Fruit fly (Drosophila melanogaster) whole organism, embryonic: Measurements from ENCODE around the gene CG8312.

Experiments
- Adf1 ChIP-seq: fragments of 200-800 bp; sonication (Bioruptor generic); IDR thresholded peaks from 2 replicates; pipeline ENCODE4 v1.3.6; 2022; ENCODE audit warnings: missing biosample characterization, missing genetic modification characterization
- Atf3 ChIP-seq: fragments of 200-800 bp; sonication (Bioruptor generic); optimal IDR thresholded peaks from 3 replicates; lab custom pipeline; 2016; ENCODE audit warnings: missing biosample characterization, missing genetic modification characterization
- Bgb ChIP-seq: fragments of 200-800 bp; sonication (Bioruptor generic); IDR thresholded peaks from 2 replicates; pipeline ENCODE4 v1.3.6; 2022; ENCODE audit warnings: missing biosample characterization, missing genetic modification characterization; ENCODE audit not compliant: partially characterized antibody
- CG10543 ChIP-seq: fragments of 200-800 bp; sonication (Bioruptor generic); optimal IDR thresholded peaks from 3 replicates; lab custom pipeline; 2017; ENCODE audit warnings: missing biosample characterization, mild to moderate bottlenecking, missing genetic modification characterization, moderate library complexity
- CG1603 ChIP-seq: fragments of 200-800 bp; sonication (Bioruptor generic); optimal IDR thresholded peaks from 2 replicates; lab custom pipeline; 2019; ENCODE audit warnings: missing biosample characterization, mild to moderate bottlenecking, missing genetic modification characterization, moderate library complexity
- CG16863 ChIP-seq: fragments of 200-800 bp; sonication (Bioruptor generic); optimal IDR thresholded peaks from 3 replicates; lab custom pipeline; 2016; ENCODE audit warnings: missing biosample characterization, missing genetic modification characterization
- CG17912 ChIP-seq: fragments of 200-800 bp; sonication (Bioruptor generic); optimal IDR thresholded peaks from 2 replicates; lab custom pipeline; 2018; ENCODE audit warnings: missing biosample characterization, mild to moderate bottlenecking, missing genetic modification characterization
- CG2712 ChIP-seq: fragments of 200-800 bp; optimal IDR thresholded peaks from 3 replicates; lab custom pipeline; 2019; ENCODE audit warnings: missing biosample characterization, mild to moderate bottlenecking, missing genetic modification characterization, moderate library complexity
- CG31365 ChIP-seq: fragments of 200-800 bp; sonication (Bioruptor generic); optimal IDR thresholded peaks from 2 replicates; lab custom pipeline; 2018; ENCODE audit warnings: missing biosample characterization, mild to moderate bottlenecking, missing genetic modification characterization
- CG34376 ChIP-seq: fragments of 200-800 bp; sonication (Bioruptor generic); optimal IDR thresholded peaks from 2 replicates; lab custom pipeline; 2018; ENCODE audit warnings: missing biosample characterization, mild to moderate bottlenecking, missing genetic modification characterization
- CG5953 ChIP-seq: fragments of 200-800 bp; sonication (Bioruptor generic); IDR thresholded peaks from 2 replicates; pipeline ENCODE4 v1.3.6; 2022; ENCODE audit warnings: missing biosample characterization, missing genetic modification characterization
- CG6765 ChIP-seq: fragments of 200-800 bp; sonication (Bioruptor generic); optimal IDR thresholded peaks from 3 replicates; lab custom pipeline; 2017; ENCODE audit warnings: missing biosample characterization, mild to moderate bottlenecking, missing genetic modification characterization
- CG7556 ChIP-seq: fragments of 200-800 bp; sonication (Bioruptor generic); optimal IDR thresholded peaks from 2 replicates; lab custom pipeline; 2017; ENCODE audit warnings: missing biosample characterization, mild to moderate bottlenecking, missing genetic modification characterization
- CG8290 ChIP-seq, 3 experiments: fragments of 200-800 bp; sonication (Bioruptor generic); optimal IDR thresholded peaks; 2 replicates each; lab custom pipeline; 2016 to 2019; ENCODE audit warnings: missing biosample characterization in 3 of 3, missing genetic modification characterization in 3 of 3, mild to moderate bottlenecking in 2 of 3, moderate library complexity in 1 of 3
- CG8924 ChIP-seq: fragments of 200-800 bp; optimal IDR thresholded peaks from 3 replicates; lab custom pipeline; 2019; ENCODE audit warnings: missing biosample characterization, mild to moderate bottlenecking, missing genetic modification characterization, moderate library complexity
- CG9932 ChIP-seq: fragments of 200-800 bp; sonication (Bioruptor generic); IDR thresholded peaks from 2 replicates; pipeline ENCODE4 v1.3.6; 2022; ENCODE audit warnings: missing biosample characterization, missing genetic modification characterization
- Fer2 ChIP-seq: fragments of 200-800 bp; sonication (Bioruptor generic); optimal IDR thresholded peaks from 2 replicates; lab custom pipeline; 2018; ENCODE audit warnings: missing biosample characterization, mild to moderate bottlenecking, missing genetic modification characterization, moderate library complexity
- HLH54F ChIP-seq: fragments of 200-800 bp; sonication (Bioruptor generic); optimal IDR thresholded peaks from 3 replicates; lab custom pipeline; 2016; ENCODE audit warnings: missing biosample characterization, missing genetic modification characterization
- Hmr ChIP-seq: fragments of 200-800 bp; sonication (Bioruptor generic); optimal IDR thresholded peaks from 3 replicates; lab custom pipeline; 2017; ENCODE audit warnings: mild to moderate bottlenecking, missing biosample characterization, missing genetic modification reagents, missing genetic modification characterization
- Hr3 ChIP-seq: fragments of 200-800 bp; sonication (Bioruptor generic); optimal IDR thresholded peaks from 3 replicates; lab custom pipeline; 2016; ENCODE audit warnings: missing biosample characterization, missing genetic modification characterization
- Hr51 ChIP-seq, 2 experiments: fragments of 200-800 bp; sonication (Bioruptor generic); optimal IDR thresholded peaks; 2 replicates in 1 of 2; 3 replicates in 1 of 2; lab custom pipeline; 2016 to 2018; ENCODE audit warnings: missing biosample characterization in 2 of 2, missing genetic modification characterization in 2 of 2, mild to moderate bottlenecking in 1 of 2, moderate library complexity in 1 of 2
- Kr ChIP-seq: fragments of 200-800 bp; sonication (Bioruptor generic); optimal IDR thresholded peaks from 2 replicates; lab custom pipeline; 2017; ENCODE audit warnings: missing biosample characterization, mild to moderate bottlenecking, missing genetic modification characterization
- MTF-1 ChIP-seq: fragments of 200-800 bp; sonication (Bioruptor generic); optimal IDR thresholded peaks from 2 replicates; lab custom pipeline; 2018; ENCODE audit warnings: missing biosample characterization, mild to moderate bottlenecking, missing genetic modification characterization, borderline replicate concordance
- Nf-YB ChIP-seq: fragments of 200-800 bp; sonication (Bioruptor generic); optimal IDR thresholded peaks from 3 replicates; lab custom pipeline; 2019; ENCODE audit warnings: missing biosample characterization, mild to moderate bottlenecking, missing genetic modification characterization, moderate library complexity
- Opbp ChIP-seq: fragments of 200-800 bp; sonication (Bioruptor generic); IDR thresholded peaks from 3 replicates; pipeline ENCODE4 v1.3.6; 2022; ENCODE audit warnings: missing biosample characterization, missing genetic modification characterization; ENCODE audit not compliant: partially characterized antibody
- Optix ChIP-seq: fragments of 200-800 bp; sonication (Bioruptor generic); IDR thresholded peaks from 3 replicates; pipeline ENCODE4 v1.3.6; 2022; ENCODE audit warnings: missing biosample characterization, missing genetic modification characterization
- Taf1 ChIP-seq: fragments of 200-800 bp; sonication (Bioruptor generic); IDR thresholded peaks from 2 replicates; pipeline ENCODE4 v1.3.6; 2022; ENCODE audit warnings: missing biosample characterization, missing genetic modification characterization
- ara ChIP-seq: fragments of 200-800 bp; sonication (Bioruptor generic); IDR thresholded peaks from 2 replicates; pipeline ENCODE4 v1.3.6; 2022; ENCODE audit warnings: missing biosample characterization, missing genetic modification characterization
- bbx ChIP-seq: fragments of 200-800 bp; sonication (Bioruptor generic); IDR thresholded peaks from 2 replicates; pipeline ENCODE4 v1.3.6; 2022; ENCODE audit warnings: missing biosample characterization, missing genetic modification characterization; ENCODE audit not compliant: partially characterized antibody
- bcd ChIP-seq: fragments of 200-800 bp; sonication (Bioruptor generic); optimal IDR thresholded peaks from 2 replicates; lab custom pipeline; 2017; ENCODE audit warnings: missing biosample characterization, mild to moderate bottlenecking, missing genetic modification characterization
- btn ChIP-seq: fragments of 200-800 bp; sonication (Bioruptor generic); optimal IDR thresholded peaks from 2 replicates; lab custom pipeline; 2016; ENCODE audit warnings: missing biosample characterization, missing genetic modification characterization
- cato ChIP-seq: fragments of 200-800 bp; sonication (Bioruptor generic); optimal IDR thresholded peaks from 2 replicates; lab custom pipeline; 2016; ENCODE audit warnings: missing biosample characterization, missing genetic modification characterization, borderline replicate concordance
- chm ChIP-seq: fragments of 200-800 bp; sonication (Bioruptor generic); IDR thresholded peaks from 2 replicates; pipeline ENCODE4 v1.3.6; 2022; ENCODE audit warnings: missing biosample characterization, missing genetic modification characterization
- emc ChIP-seq: fragments of 200-800 bp; sonication (Bioruptor generic); optimal IDR thresholded peaks from 2 replicates; lab custom pipeline; 2016; ENCODE audit warnings: missing biosample characterization, missing genetic modification characterization
- en ChIP-seq: fragments of 200-800 bp; sonication (Bioruptor generic); optimal IDR thresholded peaks from 2 replicates; lab custom pipeline; 2016; ENCODE audit warnings: missing biosample characterization, missing genetic modification characterization
- esg ChIP-seq: fragments of 200-800 bp; sonication (Bioruptor generic); conservative IDR thresholded peaks from 2 replicates; pipeline ENCODE4 v1.3.6; 2022; ENCODE audit warnings: missing biosample characterization, missing genetic modification characterization
- ewg ChIP-seq: fragments of 200-800 bp; sonication (Bioruptor generic); optimal IDR thresholded peaks from 3 replicates; lab custom pipeline; 2017; ENCODE audit warnings: mild to moderate bottlenecking, missing biosample characterization, missing genetic modification reagents, missing genetic modification characterization
- fru ChIP-seq: fragments of >200 bp; optimal IDR thresholded peaks from 2 replicates; lab custom pipeline; 2017
- grn ChIP-seq: fragments of 200-800 bp; sonication (Bioruptor generic); optimal IDR thresholded peaks from 3 replicates; lab custom pipeline; 2017; ENCODE audit warnings: missing biosample characterization, missing genetic modification characterization
- insv ChIP-seq, 2 experiments: fragments of 200-800 bp; sonication (Bioruptor generic); optimal IDR thresholded peaks; 3 replicates each; lab custom pipeline; 2016 to 2018; ENCODE audit warnings: missing biosample characterization in 2 of 2, missing genetic modification characterization in 2 of 2
- kay ChIP-seq: fragments of 200-800 bp; sonication (Bioruptor generic); optimal IDR thresholded peaks from 2 replicates; lab custom pipeline; 2016; ENCODE audit warnings: missing biosample characterization, missing genetic modification characterization
- nau ChIP-seq: fragments of 200-800 bp; sonication (Bioruptor generic); optimal IDR thresholded peaks from 3 replicates; lab custom pipeline; 2017; ENCODE audit warnings: missing biosample characterization, mild to moderate bottlenecking, missing genetic modification characterization, missing genetic modification reagents
- nerfin-2 ChIP-seq: fragments of 200-800 bp; sonication (Bioruptor generic); IDR thresholded peaks from 2 replicates; pipeline ENCODE4 v1.3.6; 2022; ENCODE audit warnings: missing biosample characterization, missing genetic modification characterization; ENCODE audit not compliant: partially characterized antibody
- ro ChIP-seq: fragments of 200-800 bp; sonication (Bioruptor generic); IDR thresholded peaks from 2 replicates; pipeline ENCODE4 v1.3.6; 2022; ENCODE audit warnings: missing biosample characterization, missing genetic modification characterization
- sima ChIP-seq: fragments of 200-800 bp; sonication (Bioruptor generic); optimal IDR thresholded peaks from 2 replicates; lab custom pipeline; 2016; ENCODE audit warnings: missing biosample characterization, missing genetic modification characterization
- tll ChIP-seq, 2 experiments: fragments of 200-800 bp in 1 of 2; fragments of >200 bp in 1 of 2; sonication (Bioruptor generic) in 1 of 2; optimal IDR thresholded peaks; 2 replicates each; lab custom pipeline; 2017 to 2019; ENCODE audit warnings: missing biosample characterization in 2 of 2, missing genetic modification characterization in 2 of 2, mild to moderate bottlenecking in 1 of 2, moderate library complexity in 1 of 2
- wek ChIP-seq: fragments of 200-800 bp; sonication (Bioruptor generic); optimal IDR thresholded peaks from 3 replicates; lab custom pipeline; 2018; ENCODE audit warnings: missing biosample characterization, mild to moderate bottlenecking, missing genetic modification characterization, moderate library complexity
- zfh1 ChIP-seq: fragments of 200-800 bp; sonication (Bioruptor generic); IDR thresholded peaks from 3 replicates; pipeline ENCODE4 v1.3.6; 2022; ENCODE audit warnings: missing biosample characterization, missing genetic modification characterization

CG8312 gene

DNA sequence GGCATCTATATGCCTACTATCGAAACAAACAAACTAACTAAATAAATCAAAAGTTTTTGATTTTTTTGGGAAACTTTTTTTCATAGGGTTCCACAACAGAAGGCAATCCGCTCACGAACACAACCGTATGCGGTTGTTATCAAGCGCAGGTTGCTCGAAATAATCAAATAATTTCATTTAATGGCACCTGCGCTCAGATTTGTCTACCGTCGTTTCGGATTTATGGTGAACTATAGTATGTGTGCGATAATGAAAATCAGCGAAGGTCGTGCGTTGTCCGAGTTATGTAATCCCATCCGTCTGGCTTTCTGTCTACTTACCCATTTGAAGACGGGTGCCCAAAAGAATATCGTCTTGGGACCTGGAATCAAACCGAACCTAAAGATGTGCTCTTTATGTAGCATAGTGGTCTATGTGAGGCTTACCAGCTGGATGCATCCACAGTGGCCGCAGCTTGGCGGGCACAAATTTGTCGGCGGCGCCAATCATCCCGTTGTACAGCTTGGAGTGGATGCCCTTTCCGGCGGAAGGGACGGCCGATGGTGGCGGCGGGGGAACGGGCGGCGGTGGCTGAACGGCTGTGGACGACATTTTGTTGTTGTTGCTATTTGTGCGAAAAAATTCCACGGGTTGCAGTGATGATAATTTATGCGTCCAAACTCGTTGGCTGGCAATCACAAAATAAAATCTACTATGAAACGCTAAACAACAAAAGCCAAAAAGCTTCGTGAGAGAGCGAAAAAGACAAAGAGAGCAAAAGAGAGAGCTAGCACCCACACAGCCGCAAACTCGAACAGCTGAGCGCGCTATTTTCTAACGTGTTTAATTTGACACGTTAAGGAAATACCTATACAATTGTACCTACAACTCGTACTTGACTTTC is 17.9 kb upstream of the CG8312 start (continued):
- TF ChIP-seq CG6765 (GFP tag; lab: Kevin White, UChicago) (no peak), tll (GFP tag; optimal IDR thresholded peaks at IDR 0.05; lab: Kevin White, UChicago) (no peak), en (no peak), CG2712 (tag; lab: Kevin White, UChicago) (no peak), Hr3 (GFP tag; lab: Kevin White, UChicago) (no peak), wek (GFP tag; lab: Kevin White, UChicago) (no peak), Adf1 (GFP tag; lab: Robert Waterston, UW) (no peak; the same call in 1 of the 2 replicates), emc (GFP tag; lab: Kevin White, UChicago) (no peak), Atf3 (no peak), ro (GFP tag; lab: Robert Waterston, UW) (no peak), chm (GFP tag; lab: Robert Waterston, UW) (no peak), btn (GFP tag; lab: Kevin White, UChicago) (no peak), fru (no peak), Hmr (GFP tag; lab: Kevin White, UChicago) (no peak), CG17912 (GFP tag; lab: Kevin White, UChicago) (no peak), nau (GFP tag; lab: Kevin White, UChicago) (no peak), CG10543 (peak; percentile 31), MTF-1 (GFP tag; lab: Kevin White, UChicago) (no peak), sima (GFP tag; lab: Kevin White, UChicago) (no peak), CG7556 (GFP tag; lab: Kevin White, UChicago) (no peak), CG8924 (tag; lab: Kevin White, UChicago) (no peak), HLH54F (GFP tag; lab: Kevin White, UChicago) (no peak), Optix (GFP tag; lab: Robert Waterston, UW) (no peak), Bgb (GFP tag; lab: Robert Waterston, UW) (peak; percentile 43; the same call in 1 of the 2 replicates), CG9932 (GFP tag; lab: Robert Waterston, UW) (no peak), CG8290 (GFP tag; optimal IDR thresholded peaks at IDR 0.05; lab: Kevin White, UChicago) (no peak), CG8290 (tag; optimal IDR thresholded peaks at IDR 0.05; lab: Kevin White, UChicago) (peak in 1 of 2 experiments; percentile 28), grn (peak; percentile 88), bbx (GFP tag; lab: Robert Waterston, UW) (0 out of 2 replicates have a peak, but pooled peaks have one; percentile 29), esg (GFP tag; lab: Robert Waterston, UW) (no peak), insv (GFP tag; optimal IDR thresholded peaks at IDR 0.05; lab: Kevin White, UChicago) (no peak), Kr (GFP tag; lab: Kevin White, UChicago) (no peak), CG31365 (tag; lab: Kevin White, UChicago) (no peak), ara (no peak), CG5953 (GFP tag; lab: Robert Waterston, UW) (0 out of 2 replicates have a peak, but pooled peaks have one; percentile 26), nerfin-2 (GFP tag; lab: Robert Waterston, UW) (no peak), Fer2 (tag; lab: Kevin White, UChicago) (no peak), bcd (GFP tag; lab: Kevin White, UChicago) (no peak), Hr51 (GFP tag; optimal IDR thresholded peaks at IDR 0.05; lab: Kevin White, UChicago) (no peak), CG1603 (tag; lab: Kevin White, UChicago) (no peak), Nf-YB (no peak), CG34376 (GFP tag; lab: Kevin White, UChicago) (peak; percentile 24), ewg (GFP tag; lab: Kevin White, UChicago) (no peak), zfh1 (no peak; the same call in 2 of the 3 replicates), CG16863 (GFP tag; lab: Kevin White, UChicago) (no peak), Taf1 (GFP tag; lab: Robert Waterston, UW) (no peak), cato (no peak), kay (no peak), Opbp (GFP tag; lab: Robert Waterston, UW) (no peak)
